Fruit fly (Drosophila melanogaster) whole organism, wandering third instar larva: ENCODE results near the gene Srg1.

Source experiments
- Dfd ChIP-seq: fragments of >200 bp; optimal IDR thresholded peaks from 2 replicates; lab custom pipeline; 2017; ENCODE audit warnings: missing biosample characterization, missing genetic modification characterization
- Myc ChIP-seq: fragments of >200 bp; optimal IDR thresholded peaks from 2 replicates; lab custom pipeline; 2017
- Rel ChIP-seq, 2 experiments: fragments of 200-800 bp; sonication (Bioruptor generic) in 1 of 2; optimal IDR thresholded peaks; 2 replicates in 1 of 2; 3 replicates in 1 of 2; lab custom pipeline; 2016 to 2019; ENCODE audit warnings: mild to moderate bottlenecking in 2 of 2, missing biosample characterization in 2 of 2, missing genetic modification characterization in 2 of 2, moderate library complexity in 1 of 2
- h ChIP-seq: fragments of 200-800 bp; sonication (Bioruptor generic); optimal IDR thresholded peaks from 3 replicates; lab custom pipeline; 2016; ENCODE audit warnings: missing biosample characterization, mild to moderate bottlenecking, missing genetic modification characterization
- rgr ChIP-seq: fragments of 200-800 bp; sonication (Bioruptor generic); optimal IDR thresholded peaks from 3 replicates; lab custom pipeline; 2016; ENCODE audit warnings: missing biosample characterization, mild to moderate bottlenecking, missing genetic modification characterization
- usp ChIP-seq: fragments of >200 bp; optimal IDR thresholded peaks from 2 replicates; lab custom pipeline; 2017; ENCODE audit warnings: missing biosample characterization, missing genetic modification characterization

dm6 chr3R:24823061-24823460 lies 41.5 kb downstream of the Srg1 start:
- no peak for TF ChIP-seq Myc (lab: Kevin White, UChicago)
- no peak for TF ChIP-seq usp (GFP tag; lab: Kevin White, UChicago)
- TF ChIP-seq rgr (GFP tag; lab: Kevin White, UChicago), result no peak
- no peak for TF ChIP-seq Dfd (GFP tag; lab: Kevin White, UChicago)
- TF ChIP-seq h, result no peak
- TF ChIP-seq Rel (GFP tag; optimal IDR thresholded peaks at IDR 0.05; lab: Kevin White, UChicago), result no peak
- peak; percentile 96 for TF ChIP-seq Rel (tag; optimal IDR thresholded peaks at IDR 0.05; lab: Kevin White, UChicago)
